Fruit fly (Drosophila melanogaster): ENCODE results near the gene CG3568.

- TF ChIP-seq Lpt (GFP tag; optimal IDR thresholded peaks at IDR 0.05) = no peak
- TF ChIP-seq pdm3 (GFP tag; optimal IDR thresholded peaks at IDR 0.05) = no peak
- peak; percentile 45 for TF ChIP-seq esn (GFP tag; optimal IDR thresholded peaks at IDR 0.05)
- TF ChIP-seq Ets96B (tag; optimal IDR thresholded peaks at IDR 0.05) = peak; percentile 29
- TF ChIP-seq eg (GFP tag; IDR thresholded peaks at IDR 0.05) = no peak
- no peak for TF ChIP-seq CG8319 (GFP tag; optimal IDR thresholded peaks at IDR 0.05)
- TF ChIP-seq CG6163 (GFP tag; IDR thresholded peaks at IDR 0.05) = peak; percentile 13; the same call in 1 of the 3 replicates
- no peak for TF ChIP-seq CG34406 (GFP tag; optimal IDR thresholded peaks at IDR 0.05)
- no peak for TF ChIP-seq CG11762 (GFP tag; optimal IDR thresholded peaks at IDR 0.05; ENCODE audit: insufficient read depth)
- TF ChIP-seq CG9139 (GFP tag; optimal IDR thresholded peaks at IDR 0.05) = peak; percentile 47
- TF ChIP-seq Gug (GFP tag; IDR thresholded peaks at IDR 0.05) = no peak
Observed at dm6 chrX:4540430-4540932, 1.9 kb upstream of the CG3568 start, which contains the start of the genes rb and CHOp24.

Data from whole organism, prepupa.